Worm (Caenorhabditis elegans) whole organism, L1 larva: ENCODE data around the gene ccpp-6.

Source experiments
- C34B4.2 ChIP-seq: sonication (generic microtip); optimal IDR thresholded peaks from 2 replicates; lab custom pipeline; 2017; ENCODE audit warnings: mild to moderate bottlenecking, missing genetic modification characterization, missing compliant biosample characterization
- dpl-1 ChIP-seq, 3 experiments: fragments of 150-350 bp in 2 of 3; sonication (generic microtip) in 1 of 3; optimal IDR thresholded peaks; 2 replicates each; lab custom pipeline; 2014 to 2017; ENCODE audit warnings: missing biosample characterization in 3 of 3, missing genetic modification characterization in 3 of 3, missing genetic modification reagents in 3 of 3
- fkh-4 ChIP-seq: sonication (generic microtip); optimal IDR thresholded peaks from 2 replicates; lab custom pipeline; 2016; ENCODE audit warnings: missing compliant biosample characterization, missing genetic modification characterization, borderline replicate concordance
- hpl-2 ChIP-seq: fragments of 150-350 bp; optimal IDR thresholded peaks from 2 replicates; lab custom pipeline; 2014; ENCODE audit warnings: missing biosample characterization, missing genetic modification reagents, missing genetic modification characterization
- lin-13 ChIP-seq: fragments of 150-350 bp; optimal IDR thresholded peaks from 2 replicates; lab custom pipeline; 2014; ENCODE audit warnings: missing biosample characterization, missing genetic modification reagents, missing genetic modification characterization
- lir-3 ChIP-seq: sonication (generic microtip); optimal IDR thresholded peaks from 2 replicates; lab custom pipeline; 2016; ENCODE audit warnings: mild to moderate bottlenecking, missing genetic modification characterization, moderate library complexity, missing compliant biosample characterization; ENCODE audit not compliant: poor library complexity
- mdl-1 ChIP-seq, 2 experiments: fragments of 150-350 bp; optimal IDR thresholded peaks; 2 replicates each; lab custom pipeline; 2014 to 2017; ENCODE audit warnings: missing biosample characterization in 2 of 2, missing genetic modification characterization in 2 of 2, inconsistent platforms in 1 of 2
- nhr-12 ChIP-seq: sonication (generic microtip); optimal IDR thresholded peaks from 2 replicates; lab custom pipeline; 2017; ENCODE audit warnings: missing biosample characterization, missing genetic modification characterization
- nhr-28 ChIP-seq: fragments of 150-350 bp; optimal IDR thresholded peaks from 2 replicates; lab custom pipeline; 2014; ENCODE audit warnings: missing biosample characterization, missing genetic modification characterization
- sox-4 ChIP-seq: sonication (generic microtip); optimal IDR thresholded peaks from 2 replicates; lab custom pipeline; 2016; ENCODE audit warnings: missing genetic modification characterization, missing compliant biosample characterization
- ztf-11 ChIP-seq, 2 experiments: sonication (generic microtip); optimal IDR thresholded peaks; 2 replicates each; lab custom pipeline; 2016 to 2017; ENCODE audit warnings: missing genetic modification characterization in 2 of 2, missing biosample characterization in 1 of 2, missing compliant biosample characterization in 1 of 2
- ztf-4 ChIP-seq: fragments of 150-350 bp; optimal IDR thresholded peaks from 2 replicates; lab custom pipeline; 2014; ENCODE audit warnings: missing biosample characterization, missing genetic modification characterization

ce11 chrII:5379614-5380077 lies 7.5 kb downstream of the ccpp-6 start, which contains the start of gene pkc-3:
- TF ChIP-seq ztf-4 (tag; lab: Kevin White, UChicago) (peak; percentile 78), dpl-1 (GFP tag; optimal IDR thresholded peaks at IDR 0.05; lab: Kevin White, UChicago) (peak in 2 of 3 experiments; percentile 47 to 50), nhr-12 (tag; lab: Kevin White, UChicago) (no peak), C34B4.2 (tag; lab: Kevin White, UChicago) (no peak), nhr-28 (tag; lab: Kevin White, UChicago) (no peak), fkh-4 (no peak), hpl-2 (GFP tag; lab: Kevin White, UChicago) (peak; percentile 67), ztf-11 (tag; optimal IDR thresholded peaks at IDR 0.05; lab: Kevin White, UChicago) (no peak), lin-13 (GFP tag; lab: Kevin White, UChicago) (peak; percentile 40), sox-4 (no peak), lir-3 (tag; lab: Kevin White, UChicago) (peak; percentile 12), mdl-1 (tag; optimal IDR thresholded peaks at IDR 0.05; lab: Kevin White, UChicago) (peak in 1 of 2 experiments; percentile 36)
